Fruit fly (Drosophila melanogaster): ENCODE measurements around the gene Atg3.
A peak's percentile ranks its signal among the peaks of the same experiment; 100 is the strongest.

Gene Atg3

DNA sequence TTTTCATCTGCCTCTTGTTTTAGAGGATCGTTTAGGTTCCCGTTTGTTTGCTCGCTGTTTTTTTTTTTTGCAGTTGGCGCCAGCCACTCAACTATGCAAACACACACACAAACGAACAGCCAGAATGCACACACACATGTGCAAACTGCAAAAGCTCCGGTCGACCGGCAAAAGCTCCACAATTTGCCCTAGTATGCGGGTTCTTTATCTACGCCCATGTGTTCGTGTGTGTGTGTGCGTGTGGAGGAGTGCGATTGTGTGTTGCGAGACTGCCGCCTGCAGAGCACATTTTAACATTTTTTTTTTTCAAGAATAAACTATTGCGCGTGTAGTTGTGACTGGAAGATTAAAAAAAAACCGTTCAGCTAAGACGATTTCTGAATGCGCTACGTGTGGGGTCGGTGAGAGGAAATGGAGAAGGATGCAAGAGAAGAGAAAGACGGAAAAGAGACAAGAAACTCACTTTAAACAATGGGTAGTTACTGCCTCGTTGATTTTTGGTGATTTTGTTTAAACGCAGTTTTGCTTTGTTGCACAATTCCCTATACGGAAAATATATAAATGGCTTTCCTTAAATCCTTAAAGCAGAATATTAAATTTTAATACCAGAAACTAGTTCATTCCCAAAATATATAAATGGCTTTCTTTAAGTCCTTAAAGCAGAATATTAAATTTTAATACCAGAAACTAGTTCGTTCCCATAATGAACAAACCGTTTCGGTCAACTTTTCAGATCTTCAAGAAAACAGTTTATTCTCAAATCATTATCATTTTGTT, 42.9 kb downstream of the Atg3 start (continued):
- no peak for TF ChIP-seq her (GFP tag; optimal IDR thresholded peaks at IDR 0.05)
- no peak for TF ChIP-seq MBD-R2 (GFP tag; IDR thresholded peaks at IDR 0.05)
- TF ChIP-seq Optix (GFP tag; IDR thresholded peaks at IDR 0.05) = 0 out of 3 replicates have a peak, but pooled peaks have one; percentile 16
- TF ChIP-seq gem (tag; optimal IDR thresholded peaks at IDR 0.05) = peak; percentile 63
- no peak for TF ChIP-seq CG15601 (tag; optimal IDR thresholded peaks at IDR 0.05)
- TF ChIP-seq CG11093 (GFP tag; IDR thresholded peaks at IDR 0.05) = no peak
- no peak for TF ChIP-seq Elba2 (GFP tag; optimal IDR thresholded peaks at IDR 0.05)
- TF ChIP-seq p53 (GFP tag; optimal IDR thresholded peaks at IDR 0.05) = no peak
- TF ChIP-seq knrl (GFP tag; IDR thresholded peaks at IDR 0.05; ENCODE audit: partially characterized antibody) = no peak
- peak; percentile 44 for TF ChIP-seq Xbp1 (GFP tag; optimal IDR thresholded peaks at IDR 0.05)
- TF ChIP-seq CG13424 (tag; optimal IDR thresholded peaks at IDR 0.05) = peak; percentile 29
- TF ChIP-seq bab2 (GFP tag; optimal IDR thresholded peaks at IDR 0.05) = peak; percentile 32
- TF ChIP-seq Atf6 (GFP tag; IDR thresholded peaks at IDR 0.05) = 0 out of 2 replicates have a peak, but pooled peaks have one; percentile 34
- peak; percentile 48; the same call in 1 of the 2 replicates for TF ChIP-seq Nf-YA (GFP tag; IDR thresholded peaks at IDR 0.05)
- TF ChIP-seq CG10565 (GFP tag; optimal IDR thresholded peaks at IDR 0.05) = no peak
- peak; percentile 42 for TF ChIP-seq Abd-B (GFP tag; optimal IDR thresholded peaks at IDR 0.05)
- TF ChIP-seq klu (GFP tag; IDR thresholded peaks at IDR 0.05) = no peak
- peak; percentile 44 for TF ChIP-seq dmrt99B (tag; optimal IDR thresholded peaks at IDR 0.05)
- TF ChIP-seq CG2116 (GFP tag; optimal IDR thresholded peaks at IDR 0.05) = no peak
- no peak for TF ChIP-seq Hey (tag; optimal IDR thresholded peaks at IDR 0.05)
- peak; percentile 54 for TF ChIP-seq CG7839 (tag; optimal IDR thresholded peaks at IDR 0.05)
- TF ChIP-seq TFAM (GFP tag; optimal IDR thresholded peaks at IDR 0.05) = no peak
- TF ChIP-seq CG18619 (GFP tag; optimal IDR thresholded peaks at IDR 0.05) = peak; percentile 41
- peak; percentile 52 for TF ChIP-seq D19B (GFP tag; optimal IDR thresholded peaks at IDR 0.05)
- TF ChIP-seq HLH4C (GFP tag; IDR thresholded peaks at IDR 0.05; ENCODE audit: partially characterized antibody) = no peak
- TF ChIP-seq CG1647 (GFP tag; optimal IDR thresholded peaks at IDR 0.05) = no peak
- no peak for TF ChIP-seq caup (GFP tag; optimal IDR thresholded peaks at IDR 0.05; ENCODE audit: severe bottlenecking)
- no peak for TF ChIP-seq Dref (GFP tag; IDR thresholded peaks at IDR 0.05)
- TF ChIP-seq gcm2 (GFP tag; optimal IDR thresholded peaks at IDR 0.05) = no peak
- TF ChIP-seq CG34376 (GFP tag; optimal IDR thresholded peaks at IDR 0.05) = peak; percentile 3
- peak; percentile 55 for TF ChIP-seq Oli (tag; optimal IDR thresholded peaks at IDR 0.05)
- TF ChIP-seq CG16863 (GFP tag; optimal IDR thresholded peaks at IDR 0.05) = no peak
- TF ChIP-seq ftz-f1 (GFP tag; optimal IDR thresholded peaks at IDR 0.05) = peak; percentile 87
- TF ChIP-seq CG11695 (GFP tag; IDR thresholded peaks at IDR 0.05) = peak; percentile 63; the same call in 1 of the 3 replicates
- TF ChIP-seq dpn (GFP tag; optimal IDR thresholded peaks at IDR 0.05) = peak; percentile 7 to 41
- peak; percentile 21 for TF ChIP-seq CHES-1-like (GFP tag; optimal IDR thresholded peaks at IDR 0.05)
- TF ChIP-seq CG32767 (GFP tag; IDR thresholded peaks at IDR 0.05) = no peak
- no peak for TF ChIP-seq HmgD (GFP tag; optimal IDR thresholded peaks at IDR 0.05)
- no peak for TF ChIP-seq so (GFP tag; IDR thresholded peaks at IDR 0.05)
- TF ChIP-seq CG17361 (GFP tag; IDR thresholded peaks at IDR 0.05) = peak; percentile 54; the same call in 1 of the 3 replicates
- TF ChIP-seq zen2 (GFP tag; IDR thresholded peaks at IDR 0.05; ENCODE audit: partially characterized antibody) = no peak
- no peak for TF ChIP-seq stc (GFP tag; IDR thresholded peaks at IDR 0.05)
- peak; percentile 7 for TF ChIP-seq CG3163 (GFP tag; optimal IDR thresholded peaks at IDR 0.05)
- peak; percentile 51 for TF ChIP-seq mirr (GFP tag; optimal IDR thresholded peaks at IDR 0.05)
- TF ChIP-seq CG13296 (GFP tag; optimal IDR thresholded peaks at IDR 0.05) = peak; percentile 12
- no peak for TF ChIP-seq btn (GFP tag; optimal IDR thresholded peaks at IDR 0.05)
- TF ChIP-seq BEAF-32 (GFP tag; optimal IDR thresholded peaks at IDR 0.05) = no peak
- no peak for TF ChIP-seq grn (GFP tag; optimal IDR thresholded peaks at IDR 0.05)
- TF ChIP-seq nerfin-2 (GFP tag; IDR thresholded peaks at IDR 0.05; ENCODE audit: partially characterized antibody) = no peak
- no peak for TF ChIP-seq Sin3A (optimal IDR thresholded peaks at IDR 0.05)

Data from whole organism, embryonic.